Worm (Caenorhabditis elegans) whole organism, late embryonic: ENCODE results near the gene twk-26.

Experiments
- ceh-31 ChIP-seq: sonication (generic microtip); optimal IDR thresholded peaks from 2 replicates; lab custom pipeline; 2016; ENCODE audit warnings: missing genetic modification characterization, missing compliant biosample characterization
- pqm-1 ChIP-seq: sonication (generic microtip); optimal IDR thresholded peaks from 2 replicates; lab custom pipeline; 2016; ENCODE audit warnings: missing genetic modification characterization, missing compliant biosample characterization
- sox-2 ChIP-seq: fragments of 200-800 bp; sonication (Bioruptor generic); IDR thresholded peaks from 2 replicates; pipeline ENCODE4 v1.3.6; 2022; ENCODE audit warnings: missing genetic modification reagents, missing genetic modification characterization, missing compliant biosample characterization
- zip-5 ChIP-seq: sonication (generic microtip); optimal IDR thresholded peaks from 2 replicates; lab custom pipeline; 2016; ENCODE audit warnings: missing genetic modification characterization, missing compliant biosample characterization

DNA sequence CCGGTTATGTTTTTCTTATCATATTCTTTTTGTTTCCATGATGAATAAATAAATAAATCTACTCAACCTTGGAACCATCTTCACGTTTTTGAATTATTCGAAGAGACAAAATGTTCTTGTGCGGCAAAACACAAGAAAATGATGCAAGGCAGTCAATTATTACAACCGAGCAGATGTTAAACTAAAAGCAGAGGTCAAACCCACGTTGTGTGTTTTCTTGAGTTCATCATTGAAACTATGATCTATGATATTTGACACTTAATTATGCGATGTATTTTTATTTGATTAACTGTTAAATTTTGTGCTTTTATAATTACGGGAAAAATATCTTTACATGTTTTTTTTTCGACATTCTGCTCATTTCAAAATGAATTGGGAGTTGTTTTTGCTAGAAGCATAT, 33.2 kb downstream of the twk-26 start:
- TF ChIP-seq pqm-1 (tag; lab: Kevin White, UChicago) (no peak), zip-5 (tag; lab: Kevin White, UChicago) (no peak), ceh-31 (tag; lab: Kevin White, UChicago) (no peak), sox-2 (no peak)
